Worm (Caenorhabditis elegans) whole organism, early embryonic: ENCODE results near the gene ama-1.

Experiments used
- B0310.2 ChIP-seq: sonication (generic microtip); optimal IDR thresholded peaks from 2 replicates; lab custom pipeline; 2016; ENCODE audit warnings: mild to moderate bottlenecking, missing genetic modification characterization, missing compliant biosample characterization
- F13C5.2 ChIP-seq: sonication (generic microtip); optimal IDR thresholded peaks from 2 replicates; lab custom pipeline; 2017; ENCODE audit warnings: mild to moderate bottlenecking, missing genetic modification characterization, inconsistent platforms, missing compliant biosample characterization
- aly-1 ChIP-seq: sonication (generic microtip); optimal IDR thresholded peaks from 2 replicates; lab custom pipeline; 2016; ENCODE audit warnings: missing genetic modification characterization, missing compliant biosample characterization
- ama-1 ChIP-seq: fragments of 150-350 bp; optimal IDR thresholded peaks from 2 replicates; lab custom pipeline; 2014
- ceh-13 ChIP-seq: fragments of 200-800 bp; sonication (Bioruptor generic); optimal IDR thresholded peaks from 2 replicates; lab custom pipeline; 2018; ENCODE audit warnings: mild to moderate bottlenecking, missing genetic modification characterization, missing compliant biosample characterization
- ceh-36 ChIP-seq: sonication (generic microtip); optimal IDR thresholded peaks from 2 replicates; lab custom pipeline; 2016; ENCODE audit warnings: missing genetic modification characterization, inconsistent platforms, missing compliant biosample characterization
- ets-7 ChIP-seq: sonication (generic microtip); optimal IDR thresholded peaks from 2 replicates; lab custom pipeline; 2016; ENCODE audit warnings: missing genotype, missing genetic modification characterization, missing compliant biosample characterization
- flt-1 ChIP-seq: fragments of 200-800 bp; sonication (Bioruptor generic); IDR thresholded peaks from 2 replicates; pipeline ENCODE4 v1.3.6; 2022; ENCODE audit warnings: missing genetic modification characterization, missing compliant biosample characterization
- hmbx-1 ChIP-seq: sonication (generic microtip); optimal IDR thresholded peaks from 2 replicates; lab custom pipeline; 2016; ENCODE audit warnings: mild to moderate bottlenecking, missing genetic modification characterization, missing compliant biosample characterization
- hmg-4 ChIP-seq: fragments of 200-800 bp; sonication (Bioruptor generic); optimal IDR thresholded peaks from 2 replicates; lab custom pipeline; 2018; ENCODE audit warnings: mild to moderate bottlenecking, missing genetic modification characterization, missing compliant biosample characterization
- hnd-1 ChIP-seq: sonication (generic microtip); optimal IDR thresholded peaks from 2 replicates; lab custom pipeline; 2016; ENCODE audit warnings: missing genetic modification characterization, missing compliant biosample characterization
- pes-1 ChIP-seq: fragments of 200-800 bp; sonication (Bioruptor generic); IDR thresholded peaks from 2 replicates; pipeline ENCODE4 v1.3.6; 2022; ENCODE audit warnings: missing genetic modification reagents, missing genetic modification characterization, missing compliant biosample characterization
- scrt-1 ChIP-seq: fragments of 200-800 bp; sonication (Bioruptor generic); IDR thresholded peaks from 2 replicates; pipeline ENCODE4 v1.3.6; 2022; ENCODE audit warnings: missing genetic modification characterization, missing compliant biosample characterization
- sea-1 ChIP-seq: fragments of 200-800 bp; sonication (Bioruptor generic); conservative IDR thresholded peaks from 2 replicates; pipeline ENCODE4 v1.3.6; 2022; ENCODE audit warnings: missing genetic modification characterization, missing compliant biosample characterization
- tbx-11 ChIP-seq: fragments of 200-800 bp; sonication (Bioruptor generic); IDR thresholded peaks from 2 replicates; pipeline ENCODE4 v1.3.6; 2022; ENCODE audit warnings: missing genetic modification characterization, missing compliant biosample characterization
- tbx-37 ChIP-seq: fragments of 200-800 bp; sonication (Bioruptor generic); conservative IDR thresholded peaks from 2 replicates; pipeline ENCODE4 v1.3.6; 2022; ENCODE audit warnings: missing genetic modification reagents, missing genetic modification characterization, missing compliant biosample characterization
- tra-4 ChIP-seq: sonication (generic microtip); optimal IDR thresholded peaks from 2 replicates; lab custom pipeline; 2017; ENCODE audit warnings: missing genetic modification characterization, missing compliant biosample characterization

Gene ama-1

DNA sequence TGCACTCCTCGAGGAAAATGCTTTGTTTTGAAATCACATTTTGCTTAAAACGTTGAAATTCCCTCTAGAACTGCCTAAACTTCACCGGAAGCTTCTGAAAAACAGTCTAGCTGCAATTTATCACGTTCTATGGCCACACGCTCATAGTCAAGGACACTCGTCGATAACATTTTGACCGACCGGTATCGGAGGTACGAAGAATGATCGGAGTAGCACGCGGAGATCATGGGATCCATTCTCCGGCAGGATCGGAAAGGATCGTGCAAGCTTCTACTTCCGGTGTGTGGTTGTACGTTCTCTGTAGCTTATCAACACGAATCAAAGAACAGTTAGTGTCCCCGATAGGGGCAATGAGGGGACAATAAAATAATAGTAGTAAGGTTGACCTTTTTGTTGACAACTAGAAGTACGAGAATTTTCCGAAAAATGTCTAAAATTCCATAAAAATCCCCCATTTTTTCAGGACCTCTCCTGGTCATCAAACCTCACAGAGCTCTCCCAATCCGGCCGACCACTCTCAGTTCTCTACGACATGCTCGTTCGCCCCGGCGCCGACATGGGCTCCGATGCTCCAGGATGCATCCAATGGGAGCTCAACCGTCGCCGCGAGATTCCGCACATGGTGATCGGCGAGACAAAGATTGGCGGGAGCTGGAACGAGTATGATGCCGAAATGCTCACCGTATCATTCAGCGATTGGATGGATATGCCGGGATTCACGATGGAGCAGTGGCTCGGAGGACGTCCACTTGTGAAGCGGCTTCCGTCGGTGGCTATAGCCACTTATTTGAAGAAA, 31.6 kb upstream of the ama-1 start:
- no peak for TF ChIP-seq tra-4 (tag; lab: Kevin White, UChicago)
- no peak for TF ChIP-seq ceh-36 (tag; lab: Kevin White, UChicago)
- no peak for TF ChIP-seq scrt-1 (GFP tag; lab: Robert Waterston, UW)
- TF ChIP-seq sea-1 (GFP tag; lab: Robert Waterston, UW) = no peak
- no peak for TF ChIP-seq pes-1 (GFP tag; lab: Robert Waterston, UW)
- no peak for TF ChIP-seq ama-1 (lab: Kevin White, UChicago)
- no peak for TF ChIP-seq B0310.2 (tag; lab: Kevin White, UChicago)

DNA sequence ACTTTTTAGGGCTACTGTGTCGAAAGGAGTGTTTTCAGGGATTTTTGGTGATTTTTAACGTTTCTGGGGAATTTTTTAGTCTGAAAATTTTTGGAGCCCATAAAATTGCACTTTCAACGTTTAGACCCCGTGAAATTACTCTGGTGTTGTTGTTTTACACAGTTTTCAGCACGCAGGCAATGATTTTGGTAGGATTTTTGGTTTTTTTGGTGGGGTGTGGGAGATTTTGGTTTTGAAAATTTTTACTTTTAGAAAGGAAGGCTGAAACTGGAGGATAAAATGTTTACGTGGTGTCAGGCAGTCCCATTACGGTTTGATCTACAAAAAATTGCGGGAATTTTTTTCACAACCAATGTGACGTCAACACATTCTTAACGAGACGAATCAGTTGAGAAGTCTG, 29.6 kb upstream of the ama-1 start:
- no peak for TF ChIP-seq ceh-13 (GFP tag; lab: Kevin White, UChicago)
- TF ChIP-seq tra-4 (tag; lab: Kevin White, UChicago) = no peak
- TF ChIP-seq ama-1 (lab: Kevin White, UChicago) = no peak
- no peak for TF ChIP-seq pes-1 (GFP tag; lab: Robert Waterston, UW)
- no peak for TF ChIP-seq tbx-11 (GFP tag; lab: Robert Waterston, UW)
- TF ChIP-seq sea-1 (GFP tag; lab: Robert Waterston, UW) = no peak
- TF ChIP-seq B0310.2 (tag; lab: Kevin White, UChicago) = no peak
- TF ChIP-seq ceh-36 (tag; lab: Kevin White, UChicago) = no peak
- TF ChIP-seq tbx-37 (GFP tag; lab: Robert Waterston, UW) = no peak
- no peak for TF ChIP-seq F13C5.2 (tag; lab: Kevin White, UChicago)
- TF ChIP-seq scrt-1 (GFP tag; lab: Robert Waterston, UW) = no peak
- no peak for TF ChIP-seq ets-7 (tag; lab: Kevin White, UChicago)
- TF ChIP-seq hnd-1 = no peak
- no peak for TF ChIP-seq hmg-4 (GFP tag; lab: Kevin White, UChicago)
- TF ChIP-seq flt-1 = no peak
- TF ChIP-seq hmbx-1 (tag; lab: Kevin White, UChicago) = no peak
- no peak for TF ChIP-seq aly-1

DNA sequence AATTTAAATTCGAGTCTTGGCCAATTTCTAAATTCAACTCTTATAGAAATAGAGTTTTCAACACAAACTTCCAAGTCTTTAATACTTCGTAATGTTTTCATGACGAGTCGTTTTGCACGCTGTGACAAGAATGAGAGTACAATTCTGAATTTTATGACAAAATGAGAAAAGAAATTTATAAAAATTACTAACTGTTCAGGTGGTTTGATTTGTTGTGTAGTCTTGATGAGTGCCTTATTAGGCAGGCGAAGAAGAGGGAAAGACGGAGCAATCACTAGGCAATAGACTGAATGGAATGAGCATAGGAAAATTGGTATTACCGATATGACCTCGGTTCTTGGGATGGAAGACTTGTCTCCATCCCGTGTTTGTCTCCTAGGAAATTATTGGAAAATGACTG, 27.9 kb upstream of the ama-1 start, which contains the start of gene F30B5.11:
F30B5.11 (minus strand) TSS at position 101 of the 400 bp plus-strand sequence.
- TF ChIP-seq ama-1 (lab: Kevin White, UChicago) (no peak), B0310.2 (tag; lab: Kevin White, UChicago) (no peak)

DNA sequence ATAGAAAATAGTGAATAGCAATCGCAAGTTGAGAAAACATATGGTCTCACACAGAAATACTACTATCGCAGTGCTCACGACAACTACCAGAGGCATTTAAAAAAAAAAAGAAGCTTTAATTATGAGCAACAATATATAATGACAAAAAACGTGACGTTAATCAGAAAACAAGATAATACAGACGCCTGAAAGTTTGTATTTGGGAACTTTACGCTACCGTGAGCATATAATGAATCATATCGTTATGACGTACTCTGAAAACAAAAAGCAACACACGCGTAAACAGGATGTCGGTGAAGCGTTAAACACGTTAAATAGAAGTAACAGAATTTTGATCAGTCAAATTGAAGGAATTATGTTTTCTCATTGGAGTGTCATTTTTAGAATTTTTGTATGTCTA, 22.0 kb upstream of the ama-1 start, which contains the start of gene srbc-71:
srbc-71 (minus strand) TSS at position 101 of the 400 bp plus-strand sequence.
- no peak for TF ChIP-seq hnd-1
- no peak for TF ChIP-seq scrt-1 (GFP tag; lab: Robert Waterston, UW)
- TF ChIP-seq F13C5.2 (tag; lab: Kevin White, UChicago) = no peak
- no peak for TF ChIP-seq hmg-4 (GFP tag; lab: Kevin White, UChicago)
- no peak for TF ChIP-seq hmbx-1 (tag; lab: Kevin White, UChicago)
- no peak for TF ChIP-seq pes-1 (GFP tag; lab: Robert Waterston, UW)
- no peak for TF ChIP-seq ceh-36 (tag; lab: Kevin White, UChicago)
- no peak for TF ChIP-seq tbx-37 (GFP tag; lab: Robert Waterston, UW)
- no peak for TF ChIP-seq ceh-13 (GFP tag; lab: Kevin White, UChicago)
- TF ChIP-seq ama-1 (lab: Kevin White, UChicago) = no peak
- TF ChIP-seq sea-1 (GFP tag; lab: Robert Waterston, UW) = no peak
- TF ChIP-seq B0310.2 (tag; lab: Kevin White, UChicago) = no peak
- no peak for TF ChIP-seq tbx-11 (GFP tag; lab: Robert Waterston, UW)
- TF ChIP-seq tra-4 (tag; lab: Kevin White, UChicago) = no peak
- no peak for TF ChIP-seq flt-1
- no peak for TF ChIP-seq ets-7 (tag; lab: Kevin White, UChicago)
- TF ChIP-seq aly-1 = no peak

DNA sequence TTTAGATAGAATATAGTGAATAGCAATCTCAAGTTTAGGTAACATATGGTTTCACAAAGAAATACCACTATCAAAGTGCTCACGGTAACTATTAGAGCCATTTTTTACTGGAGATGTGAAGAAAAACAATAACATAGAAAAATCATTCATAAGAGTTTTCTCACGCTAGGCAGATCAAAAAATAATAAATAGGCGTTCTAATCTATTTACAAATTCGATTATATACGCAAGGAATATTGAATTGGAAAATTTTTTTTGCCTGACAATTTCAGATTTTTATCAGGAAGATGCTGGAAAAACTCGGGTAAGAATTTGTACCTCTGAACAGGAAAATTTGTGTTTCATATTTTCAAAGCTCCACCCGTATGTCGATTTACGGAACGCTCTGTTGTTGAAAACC, 20.0 kb upstream of the ama-1 start, which contains the start of gene srbc-70:
srbc-70 (minus strand) TSS at position 101 of the 400 bp plus-strand sequence.
- no peak for TF ChIP-seq scrt-1 (GFP tag; lab: Robert Waterston, UW)
- no peak for TF ChIP-seq B0310.2 (tag; lab: Kevin White, UChicago)
- TF ChIP-seq hmg-4 (GFP tag; lab: Kevin White, UChicago) = no peak
- no peak for TF ChIP-seq hmbx-1 (tag; lab: Kevin White, UChicago)
- TF ChIP-seq ama-1 (lab: Kevin White, UChicago) = no peak
- TF ChIP-seq tbx-11 (GFP tag; lab: Robert Waterston, UW) = no peak
- no peak for TF ChIP-seq hnd-1
- TF ChIP-seq tbx-37 (GFP tag; lab: Robert Waterston, UW) = no peak
- no peak for TF ChIP-seq F13C5.2 (tag; lab: Kevin White, UChicago)
- no peak for TF ChIP-seq pes-1 (GFP tag; lab: Robert Waterston, UW)
- TF ChIP-seq sea-1 (GFP tag; lab: Robert Waterston, UW) = no peak

DNA sequence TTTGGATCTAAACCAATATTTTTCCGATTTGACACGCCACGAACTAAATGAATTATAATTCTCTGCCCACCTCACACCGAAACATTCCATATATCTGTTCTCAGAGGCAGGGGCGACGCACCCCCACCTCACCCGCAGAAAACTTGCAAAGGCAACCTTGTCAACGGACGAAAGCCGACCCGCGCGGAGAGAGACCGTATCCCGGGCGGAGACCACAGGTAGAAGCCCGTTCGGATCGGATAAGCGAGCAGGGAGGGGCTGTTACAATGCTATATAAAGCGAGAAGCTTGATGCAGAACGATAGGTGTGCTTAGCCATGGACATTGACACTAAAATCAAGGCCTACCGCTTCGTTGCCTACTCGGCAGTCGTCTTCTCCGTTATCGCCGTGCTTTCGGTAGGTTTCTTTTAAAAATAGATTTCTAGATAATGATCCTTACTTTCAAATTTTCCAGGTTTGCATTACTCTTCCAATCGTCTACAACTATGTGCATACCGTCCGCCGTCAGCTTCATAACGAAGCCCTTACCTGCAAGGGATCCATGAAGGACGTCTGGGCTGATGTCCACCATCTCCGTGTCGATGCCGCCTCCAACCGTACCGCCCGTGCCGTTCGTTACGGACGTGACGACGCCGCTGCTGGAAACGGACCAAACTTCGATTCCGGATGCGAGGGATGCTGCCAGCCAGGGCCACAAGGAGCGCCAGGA, 12.4 kb upstream of the ama-1 start, which contains the start of the genes zipt-2.2 and dpy-13:
zipt-2.2 (minus strand) TSS at position 51 of the 710 bp plus-strand sequence.
dpy-13 (plus strand) TSS at position 300 of the 710 bp plus-strand sequence.
- TF ChIP-seq flt-1 (no peak), ceh-36 (tag; lab: Kevin White, UChicago) (no peak), tra-4 (tag; lab: Kevin White, UChicago) (no peak), tbx-11 (GFP tag; lab: Robert Waterston, UW) (no peak), hnd-1 (no peak), ama-1 (lab: Kevin White, UChicago) (no peak), tbx-37 (GFP tag; lab: Robert Waterston, UW) (no peak), ceh-13 (GFP tag; lab: Kevin White, UChicago) (no peak), pes-1 (GFP tag; lab: Robert Waterston, UW) (no peak), hmbx-1 (tag; lab: Kevin White, UChicago) (no peak), B0310.2 (tag; lab: Kevin White, UChicago) (no peak)
